Worm (Caenorhabditis elegans) whole organism, young adult: ENCODE results near the gene F14D7.14.

ENCODE experiments used
- B0035.1 ChIP-seq: sonication (generic microtip); optimal IDR thresholded peaks from 2 replicates; lab custom pipeline; 2016; ENCODE audit warnings: missing genetic modification characterization, mild to moderate bottlenecking, missing compliant biosample characterization, missing genotype, missing genetic modification reagents
- C17E4.6 ChIP-seq: fragments of 200-800 bp; sonication (Bioruptor generic); IDR thresholded peaks from 2 replicates; pipeline ENCODE4 v1.3.6; 2022; ENCODE audit warnings: missing genetic modification reagents, missing genetic modification characterization, missing compliant biosample characterization
- F10E7.11 ChIP-seq: sonication (generic microtip); optimal IDR thresholded peaks from 2 replicates; lab custom pipeline; 2017; ENCODE audit warnings: mild to moderate bottlenecking, missing genetic modification characterization, moderate library complexity, missing compliant biosample characterization
- F22D6.2 ChIP-seq: sonication (generic microtip); optimal IDR thresholded peaks from 2 replicates; lab custom pipeline; 2016; ENCODE audit warnings: mild to moderate bottlenecking, missing genetic modification characterization, missing compliant biosample characterization
- F49E8.2 ChIP-seq: sonication (generic microtip); optimal IDR thresholded peaks from 3 replicates; lab custom pipeline; 2017; ENCODE audit warnings: missing genetic modification characterization, mild to moderate bottlenecking, missing compliant biosample characterization, antibody characterized with exemption, moderate library complexity; ENCODE audit not compliant: insufficient read depth
- F57A8.1 ChIP-seq: fragments of 200-800 bp; sonication (Bioruptor generic); optimal IDR thresholded peaks from 2 replicates; lab custom pipeline; 2018; ENCODE audit warnings: mild to moderate bottlenecking, missing genetic modification characterization, moderate library complexity, missing compliant biosample characterization
- K12H6.12 ChIP-seq: fragments of 200-800 bp; sonication (Bioruptor generic); optimal IDR thresholded peaks from 2 replicates; lab custom pipeline; 2018; ENCODE audit warnings: mild to moderate bottlenecking, missing genetic modification characterization, missing compliant biosample characterization
- T26A5.8 ChIP-seq: sonication (generic microtip); optimal IDR thresholded peaks from 2 replicates; lab custom pipeline; 2016; ENCODE audit warnings: missing genetic modification characterization, missing compliant biosample characterization
- Y56A3A.18 ChIP-seq: fragments of 200-800 bp; sonication (Bioruptor generic); IDR thresholded peaks from 2 replicates; pipeline ENCODE4 v1.3.6; 2022; ENCODE audit warnings: missing genetic modification reagents, missing genetic modification characterization, missing compliant biosample characterization
- aptf-3 ChIP-seq: fragments of 200-800 bp; sonication (Bioruptor generic); IDR thresholded peaks from 2 replicates; pipeline ENCODE4 v1.3.6; 2022; ENCODE audit warnings: missing genetic modification characterization, missing compliant biosample characterization
- attf-6 ChIP-seq: fragments of 200-800 bp; sonication (Bioruptor generic); IDR thresholded peaks from 2 replicates; pipeline ENCODE4 v1.3.6; 2022; ENCODE audit warnings: missing genetic modification reagents, missing genetic modification characterization, missing compliant biosample characterization
- cebp-1 ChIP-seq, 2 experiments: fragments of 200-800 bp in 1 of 2; sonication (Bioruptor generic) in 1 of 2; sonication (generic microtip) in 1 of 2; IDR thresholded peaks in 1 of 2; optimal IDR thresholded peaks in 1 of 2; 2 replicates each; pipeline versions ENCODE4 v1.3.6 to Lab custom; 2017 to 2022; ENCODE audit warnings: missing compliant biosample characterization in 2 of 2, missing genetic modification characterization in 2 of 2, mild to moderate bottlenecking in 1 of 2, missing genetic modification reagents in 1 of 2, moderate library complexity in 1 of 2
- ceh-58 ChIP-seq: fragments of 200-800 bp; sonication (Bioruptor generic); IDR thresholded peaks from 2 replicates; pipeline ENCODE4 v1.3.6; 2022; ENCODE audit warnings: missing genetic modification characterization, missing compliant biosample characterization
- ceh-79 ChIP-seq: sonication (generic microtip); optimal IDR thresholded peaks from 2 replicates; lab custom pipeline; 2017; ENCODE audit warnings: mild to moderate bottlenecking, missing genetic modification characterization, missing compliant biosample characterization
- die-1 ChIP-seq: sonication (generic microtip); optimal IDR thresholded peaks from 2 replicates; lab custom pipeline; 2016; ENCODE audit warnings: missing genotype, mild to moderate bottlenecking, missing genetic modification characterization, missing compliant biosample characterization
- dpff-1 ChIP-seq: sonication (generic microtip); optimal IDR thresholded peaks from 2 replicates; lab custom pipeline; 2017; ENCODE audit warnings: mild to moderate bottlenecking, missing genetic modification characterization, missing compliant biosample characterization
- dpl-1 ChIP-seq: fragments of 150-350 bp; optimal IDR thresholded peaks from 2 replicates; lab custom pipeline; 2014; ENCODE audit warnings: missing biosample characterization, missing genetic modification reagents, missing genetic modification characterization
- efl-1 ChIP-seq: fragments of 150-350 bp; optimal IDR thresholded peaks from 2 replicates; lab custom pipeline; 2014; ENCODE audit warnings: missing biosample characterization, missing genetic modification reagents, missing genetic modification characterization
- egrh-3 ChIP-seq: fragments of 200-800 bp; sonication (Bioruptor generic); IDR thresholded peaks from 2 replicates; pipeline ENCODE4 v1.3.6; 2022; ENCODE audit warnings: missing genetic modification reagents, missing genetic modification characterization, missing compliant biosample characterization
- ets-4 ChIP-seq: fragments of 200-800 bp; sonication (Bioruptor generic); optimal IDR thresholded peaks from 2 replicates; lab custom pipeline; 2018; ENCODE audit warnings: mild to moderate bottlenecking, missing genetic modification characterization, missing compliant biosample characterization
- hlh-26 ChIP-seq: fragments of 200-800 bp; sonication (Bioruptor generic); conservative IDR thresholded peaks from 2 replicates; pipeline ENCODE4 v1.3.6; 2022; ENCODE audit warnings: missing genetic modification reagents, missing genetic modification characterization, missing compliant biosample characterization
- hmg-1.2 ChIP-seq: fragments of 200-800 bp; sonication (Bioruptor generic); IDR thresholded peaks from 2 replicates; pipeline ENCODE4 v1.3.6; 2022; ENCODE audit warnings: missing genetic modification reagents, missing genetic modification characterization, missing compliant biosample characterization
- hrde-1 ChIP-seq: sonication (generic microtip); optimal IDR thresholded peaks from 2 replicates; lab custom pipeline; 2016; ENCODE audit warnings: missing genetic modification characterization, mild to moderate bottlenecking, missing compliant biosample characterization, moderate library complexity, missing genotype, missing genetic modification reagents, borderline replicate concordance
- lag-1 ChIP-seq: fragments of 200-800 bp; sonication (Bioruptor generic); IDR thresholded peaks from 2 replicates; pipeline ENCODE4 v1.3.6; 2022; ENCODE audit warnings: missing genetic modification reagents, missing genetic modification characterization, missing compliant biosample characterization
- let-607 ChIP-seq, 2 experiments: fragments of 200-800 bp in 1 of 2; sonication (Bioruptor generic) in 1 of 2; sonication (generic microtip) in 1 of 2; optimal IDR thresholded peaks; 2 replicates each; lab custom pipeline; 2016 to 2018; ENCODE audit warnings: mild to moderate bottlenecking in 2 of 2, missing compliant biosample characterization in 2 of 2, missing genetic modification characterization in 2 of 2, moderate library complexity in 2 of 2, missing genotype in 1 of 2
- lin-26 ChIP-seq: fragments of 200-800 bp; sonication (Bioruptor generic); IDR thresholded peaks from 2 replicates; pipeline ENCODE4 v1.3.6; 2022; ENCODE audit warnings: missing genetic modification reagents, missing genetic modification characterization, missing compliant biosample characterization
- lin-40 ChIP-seq: sonication (generic microtip); optimal IDR thresholded peaks from 2 replicates; lab custom pipeline; 2016; ENCODE audit warnings: missing genetic modification characterization, mild to moderate bottlenecking, missing compliant biosample characterization, missing genotype, missing genetic modification reagents
- madf-3 ChIP-seq: fragments of 200-800 bp; sonication (Bioruptor generic); IDR thresholded peaks from 2 replicates; pipeline ENCODE4 v1.3.6; 2022; ENCODE audit warnings: missing genetic modification reagents, missing genetic modification characterization, missing compliant biosample characterization
- mcd-1 ChIP-seq: fragments of 200-800 bp; sonication (Bioruptor generic); IDR thresholded peaks from 2 replicates; pipeline ENCODE4 v1.3.6; 2022; ENCODE audit warnings: missing genetic modification reagents, missing genetic modification characterization, missing compliant biosample characterization
- mes-4 ChIP-seq: sonication (generic microtip); optimal IDR thresholded peaks from 2 replicates; lab custom pipeline; 2016; ENCODE audit warnings: missing genotype, missing genetic modification characterization, missing compliant biosample characterization
- nfya-1 ChIP-seq: sonication (generic microtip); optimal IDR thresholded peaks from 2 replicates; lab custom pipeline; 2017; ENCODE audit warnings: antibody characterized with exemption, missing compliant biosample characterization, missing genetic modification characterization, borderline replicate concordance; ENCODE audit not compliant: insufficient read depth
- nfyb-1 ChIP-seq: fragments of 200-800 bp; sonication (Bioruptor generic); IDR thresholded peaks from 2 replicates; pipeline ENCODE4 v1.3.6; 2022; ENCODE audit warnings: missing genetic modification reagents, missing genetic modification characterization, missing compliant biosample characterization
- nhr-80 ChIP-seq: sonication (generic microtip); optimal IDR thresholded peaks from 2 replicates; lab custom pipeline; 2016; ENCODE audit warnings: missing genetic modification characterization, missing compliant biosample characterization
- nhr-90 ChIP-seq: sonication (generic microtip); optimal IDR thresholded peaks from 2 replicates; lab custom pipeline; 2016; ENCODE audit warnings: missing genotype, mild to moderate bottlenecking, missing genetic modification characterization, missing compliant biosample characterization
- rpc-1 ChIP-seq, 2 experiments: fragments of 150-350 bp in 1 of 2; sonication (generic microtip) in 1 of 2; optimal IDR thresholded peaks; 2 replicates each; lab custom pipeline; 2014 to 2018; ENCODE audit warnings: missing biosample characterization in 1 of 2, missing genetic modification characterization in 1 of 2, missing genetic modification reagents in 1 of 2, missing genotype in 1 of 2
- somi-1 ChIP-seq: fragments of 200-800 bp; sonication (Bioruptor generic); optimal IDR thresholded peaks from 2 replicates; lab custom pipeline; 2018; ENCODE audit warnings: mild to moderate bottlenecking, missing genetic modification characterization, missing compliant biosample characterization
- xnd-1 ChIP-seq: sonication (generic microtip); optimal IDR thresholded peaks from 2 replicates; lab custom pipeline; 2016; ENCODE audit warnings: missing genotype, missing genetic modification reagents, missing genetic modification characterization, missing compliant biosample characterization
- ztf-3 ChIP-seq: fragments of 200-800 bp; sonication (Bioruptor generic); optimal IDR thresholded peaks from 2 replicates; lab custom pipeline; 2018; ENCODE audit warnings: mild to moderate bottlenecking, missing genetic modification characterization, missing compliant biosample characterization
- ztf-6 ChIP-seq: fragments of 200-800 bp; sonication (Bioruptor generic); IDR thresholded peaks from 2 replicates; pipeline ENCODE4 v1.3.6; 2022; ENCODE audit warnings: missing genetic modification reagents, missing genetic modification characterization, missing compliant biosample characterization

Gene F14D7.14

ce11 chrV:14324502-14325467 lies 15.1 kb downstream of the F14D7.14 start, which contains the start of the genes F47B8.4 and F47B8.18 (continued):
- no peak for TF ChIP-seq mes-4 (tag; lab: Kevin White, UChicago)
- TF ChIP-seq ceh-79 (tag; lab: Kevin White, UChicago): no peak
- peak; percentile 99 for TF ChIP-seq egrh-3 (GFP tag; lab: Robert Waterston, UW)
- TF ChIP-seq nhr-80: peak; percentile 56
- no peak for TF ChIP-seq lin-40 (tag; lab: Kevin White, UChicago)
- no peak for TF ChIP-seq dpl-1 (GFP tag; lab: Kevin White, UChicago)
- TF ChIP-seq, all 124 proteins: peak for 7

ce11 chrV:14327776-14328175 lies 18.0 kb downstream of the F14D7.14 start, which contains the start of gene F47B8.5:
TSS of gene F47B8.5 (minus strand) at chrV:14327876.
- TF ChIP-seq ztf-3 (GFP tag; lab: Kevin White, UChicago) (no peak), xnd-1 (no peak), die-1 (tag; lab: Kevin White, UChicago) (no peak), lin-26 (GFP tag; lab: Robert Waterston, UW) (no peak), C17E4.6 (GFP tag; lab: Robert Waterston, UW) (no peak), attf-6 (no peak), F22D6.2 (tag; lab: Kevin White, UChicago) (no peak), F10E7.11 (tag; lab: Kevin White, UChicago) (no peak), ets-4 (no peak), F49E8.2 (tag; lab: Kevin White, UChicago) (no peak), K12H6.12 (no peak)

- TF ChIP-seq nfyb-1 (GFP tag; lab: Robert Waterston, UW) (no peak), let-607 (tag; optimal IDR thresholded peaks at IDR 0.05; lab: Kevin White, UChicago) (no peak), mcd-1 (GFP tag; lab: Robert Waterston, UW) (no peak), dpl-1 (GFP tag; lab: Kevin White, UChicago) (no peak), hlh-26 (GFP tag; lab: Robert Waterston, UW) (no peak), lag-1 (GFP tag; lab: Robert Waterston, UW) (no peak), nfya-1 (tag; lab: Kevin White, UChicago) (no peak), hrde-1 (no peak), F57A8.1 (no peak), dpff-1 (tag; lab: Kevin White, UChicago) (no peak), aptf-3 (GFP tag; lab: Robert Waterston, UW) (no peak)
These were observed 19.1 kb downstream of the F14D7.14 start, which contains the start of gene pepm-1 for ce11 chrV:14328806-14329205. TSS of gene pepm-1 (plus strand) at chrV:14329106.

- TF ChIP-seq Y56A3A.18 (GFP tag; lab: Robert Waterston, UW): no peak
- no peak for TF ChIP-seq nhr-90 (tag; lab: Kevin White, UChicago)
- no peak for TF ChIP-seq nhr-80
- TF ChIP-seq F57A8.1: no peak
- TF ChIP-seq T26A5.8: no peak
- no peak for TF ChIP-seq B0035.1
- no peak for TF ChIP-seq hmg-1.2
- no peak for TF ChIP-seq F22D6.2 (tag; lab: Kevin White, UChicago)
- TF ChIP-seq cebp-1 (GFP tag; IDR thresholded peaks at IDR 0.05; lab: Robert Waterston, UW): no peak
- TF ChIP-seq cebp-1 (tag; optimal IDR thresholded peaks at IDR 0.05; lab: Kevin White, UChicago): no peak
- no peak for TF ChIP-seq nfya-1 (tag; lab: Kevin White, UChicago)
- no peak for TF ChIP-seq madf-3 (GFP tag; lab: Robert Waterston, UW)
- TF ChIP-seq ztf-6: no peak
- TF ChIP-seq ceh-58 (GFP tag; lab: Robert Waterston, UW): no peak
- no peak for TF ChIP-seq rpc-1 (optimal IDR thresholded peaks at IDR 0.05; lab: Kevin White, UChicago)
- no peak for TF ChIP-seq rpc-1 (tag; optimal IDR thresholded peaks at IDR 0.05; lab: Kevin White, UChicago)
- no peak for TF ChIP-seq egrh-3 (GFP tag; lab: Robert Waterston, UW)
- no peak for TF ChIP-seq F10E7.11 (tag; lab: Kevin White, UChicago)
- no peak for TF ChIP-seq efl-1 (GFP tag; lab: Kevin White, UChicago)
- no peak for TF ChIP-seq somi-1 (GFP tag; lab: Kevin White, UChicago)
- TF ChIP-seq, all 124 proteins: peak for 0
These were observed 21.7 kb downstream of the F14D7.14 start, which contains the start of gene F47B8.8 for ce11 chrV:14331477-14331876. TSS of gene F47B8.8 (plus strand) at chrV:14331733.
